Worm (Caenorhabditis elegans) whole organism, early embryonic: ENCODE measurements around the gene pam-1.

Source experiments
- B0310.2 ChIP-seq: sonication (generic microtip); optimal IDR thresholded peaks from 2 replicates; lab custom pipeline; 2016; ENCODE audit warnings: mild to moderate bottlenecking, missing genetic modification characterization, missing compliant biosample characterization
- F13C5.2 ChIP-seq: sonication (generic microtip); optimal IDR thresholded peaks from 2 replicates; lab custom pipeline; 2017; ENCODE audit warnings: mild to moderate bottlenecking, missing genetic modification characterization, inconsistent platforms, missing compliant biosample characterization
- aly-1 ChIP-seq: sonication (generic microtip); optimal IDR thresholded peaks from 2 replicates; lab custom pipeline; 2016; ENCODE audit warnings: missing genetic modification characterization, missing compliant biosample characterization
- ama-1 ChIP-seq: fragments of 150-350 bp; optimal IDR thresholded peaks from 2 replicates; lab custom pipeline; 2014
- ceh-13 ChIP-seq: fragments of 200-800 bp; sonication (Bioruptor generic); optimal IDR thresholded peaks from 2 replicates; lab custom pipeline; 2018; ENCODE audit warnings: mild to moderate bottlenecking, missing genetic modification characterization, missing compliant biosample characterization
- ceh-36 ChIP-seq: sonication (generic microtip); optimal IDR thresholded peaks from 2 replicates; lab custom pipeline; 2016; ENCODE audit warnings: missing genetic modification characterization, inconsistent platforms, missing compliant biosample characterization
- ets-7 ChIP-seq: sonication (generic microtip); optimal IDR thresholded peaks from 2 replicates; lab custom pipeline; 2016; ENCODE audit warnings: missing genotype, missing genetic modification characterization, missing compliant biosample characterization
- flt-1 ChIP-seq: fragments of 200-800 bp; sonication (Bioruptor generic); IDR thresholded peaks from 2 replicates; pipeline ENCODE4 v1.3.6; 2022; ENCODE audit warnings: missing genetic modification characterization, missing compliant biosample characterization
- hmbx-1 ChIP-seq: sonication (generic microtip); optimal IDR thresholded peaks from 2 replicates; lab custom pipeline; 2016; ENCODE audit warnings: mild to moderate bottlenecking, missing genetic modification characterization, missing compliant biosample characterization
- hmg-4 ChIP-seq: fragments of 200-800 bp; sonication (Bioruptor generic); optimal IDR thresholded peaks from 2 replicates; lab custom pipeline; 2018; ENCODE audit warnings: mild to moderate bottlenecking, missing genetic modification characterization, missing compliant biosample characterization
- hnd-1 ChIP-seq: sonication (generic microtip); optimal IDR thresholded peaks from 2 replicates; lab custom pipeline; 2016; ENCODE audit warnings: missing genetic modification characterization, missing compliant biosample characterization
- pes-1 ChIP-seq: fragments of 200-800 bp; sonication (Bioruptor generic); IDR thresholded peaks from 2 replicates; pipeline ENCODE4 v1.3.6; 2022; ENCODE audit warnings: missing genetic modification reagents, missing genetic modification characterization, missing compliant biosample characterization
- scrt-1 ChIP-seq: fragments of 200-800 bp; sonication (Bioruptor generic); IDR thresholded peaks from 2 replicates; pipeline ENCODE4 v1.3.6; 2022; ENCODE audit warnings: missing genetic modification characterization, missing compliant biosample characterization
- sea-1 ChIP-seq: fragments of 200-800 bp; sonication (Bioruptor generic); conservative IDR thresholded peaks from 2 replicates; pipeline ENCODE4 v1.3.6; 2022; ENCODE audit warnings: missing genetic modification characterization, missing compliant biosample characterization
- tbx-11 ChIP-seq: fragments of 200-800 bp; sonication (Bioruptor generic); IDR thresholded peaks from 2 replicates; pipeline ENCODE4 v1.3.6; 2022; ENCODE audit warnings: missing genetic modification characterization, missing compliant biosample characterization
- tbx-37 ChIP-seq: fragments of 200-800 bp; sonication (Bioruptor generic); conservative IDR thresholded peaks from 2 replicates; pipeline ENCODE4 v1.3.6; 2022; ENCODE audit warnings: missing genetic modification reagents, missing genetic modification characterization, missing compliant biosample characterization
- tra-4 ChIP-seq: sonication (generic microtip); optimal IDR thresholded peaks from 2 replicates; lab custom pipeline; 2017; ENCODE audit warnings: missing genetic modification characterization, missing compliant biosample characterization

pam-1 gene

ce11 chrIV:7550445-7550844 is at the start of gene pam-1:
pam-1 (minus strand) TSS chrIV:7550812.
- TF ChIP-seq tra-4 (tag; lab: Kevin White, UChicago) (no peak), ama-1 (lab: Kevin White, UChicago) (no peak), scrt-1 (no peak), aly-1 (tag; lab: Kevin White, UChicago) (no peak), tbx-11 (GFP tag; lab: Robert Waterston, UW) (no peak), ets-7 (no peak), flt-1 (GFP tag; lab: Robert Waterston, UW) (no peak), hmbx-1 (tag; lab: Kevin White, UChicago) (no peak), ceh-36 (no peak), ceh-13 (GFP tag; lab: Kevin White, UChicago) (no peak)

- TF ChIP-seq hmg-4 (GFP tag; lab: Kevin White, UChicago) (no peak), ceh-13 (GFP tag; lab: Kevin White, UChicago) (no peak), hnd-1 (no peak), tra-4 (tag; lab: Kevin White, UChicago) (no peak), F13C5.2 (tag; lab: Kevin White, UChicago) (no peak), ets-7 (no peak), flt-1 (GFP tag; lab: Robert Waterston, UW) (no peak), tbx-37 (no peak), sea-1 (GFP tag; lab: Robert Waterston, UW) (no peak), aly-1 (tag; lab: Kevin White, UChicago) (no peak), B0310.2 (tag; lab: Kevin White, UChicago) (no peak), hmbx-1 (tag; lab: Kevin White, UChicago) (no peak)
These were observed 38.0 kb upstream of the pam-1 start, which contains the start of gene cla-1 for ce11 chrIV:7588631-7589030. cla-1 (plus strand) TSS chrIV:7588931.

- TF ChIP-seq hnd-1 (no peak), tbx-11 (GFP tag; lab: Robert Waterston, UW) (no peak), hmg-4 (GFP tag; lab: Kevin White, UChicago) (no peak), B0310.2 (tag; lab: Kevin White, UChicago) (no peak)
These were observed 36.4 kb upstream of the pam-1 start for ce11 chrIV:7586972-7587371.

ce11 chrIV:7585273-7585882 is 34.8 kb upstream of the pam-1 start:
- TF ChIP-seq ceh-13 (GFP tag; lab: Kevin White, UChicago) (no peak), aly-1 (tag; lab: Kevin White, UChicago) (no peak), hmbx-1 (tag; lab: Kevin White, UChicago) (no peak), tbx-37 (no peak), sea-1 (GFP tag; lab: Robert Waterston, UW) (no peak), tra-4 (tag; lab: Kevin White, UChicago) (no peak), pes-1 (GFP tag; lab: Robert Waterston, UW) (no peak), flt-1 (GFP tag; lab: Robert Waterston, UW) (no peak), hmg-4 (GFP tag; lab: Kevin White, UChicago) (no peak), ama-1 (lab: Kevin White, UChicago) (no peak), scrt-1 (no peak), F13C5.2 (tag; lab: Kevin White, UChicago) (no peak), ets-7 (no peak)

- TF ChIP-seq F13C5.2 (tag; lab: Kevin White, UChicago) (peak; percentile 72), B0310.2 (tag; lab: Kevin White, UChicago) (no peak), ets-7 (no peak), flt-1 (GFP tag; lab: Robert Waterston, UW) (peak; percentile 52; the same call in 1 of the 2 replicates), ceh-36 (no peak), tbx-37 (no peak), pes-1 (GFP tag; lab: Robert Waterston, UW) (no peak), hmg-4 (GFP tag; lab: Kevin White, UChicago) (no peak), scrt-1 (no peak), tbx-11 (GFP tag; lab: Robert Waterston, UW) (no peak), ama-1 (lab: Kevin White, UChicago) (no peak), sea-1 (GFP tag; lab: Robert Waterston, UW) (no peak), aly-1 (tag; lab: Kevin White, UChicago) (no peak), ceh-13 (GFP tag; lab: Kevin White, UChicago) (no peak), hnd-1 (no peak)
These were observed 29.5 kb upstream of the pam-1 start, which contains the start of the genes cec-5 and nol-10 for ce11 chrIV:7580062-7580614. cec-5 (minus strand) TSS chrIV:7580112. nol-10 (plus strand) TSS chrIV:7580597.

ce11 chrIV:7578281-7578680 is 27.7 kb upstream of the pam-1 start, which contains the start of gene F32E10.5:
F32E10.5 (minus strand) TSS chrIV:7578381.
- TF ChIP-seq ceh-13 (GFP tag; lab: Kevin White, UChicago) (no peak), hnd-1 (no peak), ama-1 (lab: Kevin White, UChicago) (no peak), hmbx-1 (tag; lab: Kevin White, UChicago) (no peak), tbx-11 (GFP tag; lab: Robert Waterston, UW) (no peak), ceh-36 (no peak), tbx-37 (no peak), pes-1 (GFP tag; lab: Robert Waterston, UW) (no peak), flt-1 (GFP tag; lab: Robert Waterston, UW) (no peak), hmg-4 (GFP tag; lab: Kevin White, UChicago) (no peak), ets-7 (no peak), sea-1 (GFP tag; lab: Robert Waterston, UW) (no peak), scrt-1 (no peak), aly-1 (tag; lab: Kevin White, UChicago) (no peak)

- TF ChIP-seq sea-1 (GFP tag; lab: Robert Waterston, UW) (no peak), scrt-1 (no peak), ama-1 (lab: Kevin White, UChicago) (peak; percentile 52)
These were observed 24.6 kb upstream of the pam-1 start, which contains the start of gene cec-4 for ce11 chrIV:7575147-7575768. cec-4 (plus strand) TSS chrIV:7575718.
